Worm (Caenorhabditis elegans) whole organism, L4/young adult: Measurements from ENCODE around the gene vha-3.

ENCODE experiments used
- W03F9.2 ChIP-seq: fragments of 150-350 bp; optimal IDR thresholded peaks from 2 replicates; lab custom pipeline; 2014; ENCODE audit warnings: missing biosample characterization, missing genetic modification characterization
- him-1 ChIP-seq: sonication (generic microtip); optimal IDR thresholded peaks from 2 replicates; lab custom pipeline; 2016; ENCODE audit warnings: missing genotype, missing genetic modification reagents, missing genetic modification characterization, missing compliant biosample characterization

DNA sequence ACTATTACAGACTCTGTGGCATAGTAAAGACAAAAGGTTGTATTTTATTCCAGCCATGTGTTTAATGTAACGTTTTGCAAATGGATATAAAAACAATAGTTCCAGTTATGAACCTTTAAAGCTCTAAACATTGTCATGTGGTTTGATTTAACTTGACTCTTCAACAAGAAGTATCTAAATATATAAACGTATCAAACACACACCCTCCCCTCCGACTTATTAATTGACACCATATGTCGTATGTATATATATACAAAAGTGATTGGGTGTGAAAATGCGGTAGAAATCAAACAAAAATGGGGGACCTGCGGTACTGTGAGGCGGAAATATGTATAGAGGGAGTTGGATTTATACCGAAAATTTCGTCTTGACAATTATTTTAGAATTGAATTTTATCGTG lies 17.4 kb downstream of the vha-3 start:
- no peak for TF ChIP-seq W03F9.2 (tag; lab: Kevin White, UChicago)
- no peak for TF ChIP-seq him-1 (tag; lab: Kevin White, UChicago)
